Worm (Caenorhabditis elegans): Measurements from ENCODE around the gene T04H1.13.

T04H1.13 gene

DNA sequence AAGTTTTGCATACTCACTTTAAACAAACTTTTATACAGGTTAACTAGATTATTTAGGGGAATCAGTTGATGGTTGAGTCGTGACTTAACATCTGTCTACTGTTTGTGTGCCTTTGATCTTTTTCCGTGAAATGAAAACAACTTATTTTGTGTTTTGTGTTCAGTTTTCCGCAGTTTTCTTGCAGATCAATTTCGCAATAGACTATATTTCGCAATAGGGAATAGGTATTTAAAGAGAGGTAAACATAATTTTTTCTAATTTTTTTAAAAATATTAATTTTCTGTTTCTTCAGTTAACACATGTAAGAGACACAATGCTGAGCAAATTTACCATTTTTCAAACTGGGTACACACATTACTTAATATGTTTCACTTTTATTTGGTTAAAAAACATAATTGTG lies 16.5 kb upstream of the T04H1.13 start, which contains the start of gene tbb-6:
Gene tbb-6 (plus strand): TSS at position 155 of the 400 bp plus-strand sequence.
- no peak for TF ChIP-seq syd-9 (tag; optimal IDR thresholded peaks at IDR 0.05)
- no peak for TF ChIP-seq C38D4.7 (GFP tag; optimal IDR thresholded peaks at IDR 0.05)
- no peak for TF ChIP-seq hlh-6 (tag; optimal IDR thresholded peaks at IDR 0.05)
- TF ChIP-seq ceh-45 (GFP tag; IDR thresholded peaks at IDR 0.05), result no peak
- TF ChIP-seq sox-2 (GFP tag; IDR thresholded peaks at IDR 0.05), result no peak
- no peak for TF ChIP-seq lim-6 (tag; optimal IDR thresholded peaks at IDR 0.05)
- TF ChIP-seq ceh-14 (tag; optimal IDR thresholded peaks at IDR 0.05), result no peak
- no peak for TF ChIP-seq pros-1 (tag; optimal IDR thresholded peaks at IDR 0.05)
- no peak for TF ChIP-seq dmd-4 (tag; optimal IDR thresholded peaks at IDR 0.05; ENCODE audit: borderline replicate concordance)

ce11 chrV:12258922-12259321 lies 14.1 kb upstream of the T04H1.13 start, which contains the start of gene ugt-56:
ugt-56 (plus strand) TSS chrV:12258982.
- no peak for TF ChIP-seq hlh-30 (tag; optimal IDR thresholded peaks at IDR 0.05; ENCODE audit: insufficient read depth)
- no peak for TF ChIP-seq syd-9 (tag; optimal IDR thresholded peaks at IDR 0.05)
- no peak for TF ChIP-seq pqm-1 (tag; optimal IDR thresholded peaks at IDR 0.05)
- TF ChIP-seq ceh-9 (tag; optimal IDR thresholded peaks at IDR 0.05), result no peak
- no peak for TF ChIP-seq dve-1 (tag; optimal IDR thresholded peaks at IDR 0.05)
- no peak for TF ChIP-seq ceh-24 (tag; optimal IDR thresholded peaks at IDR 0.05)
- TF ChIP-seq ceh-18 (tag; optimal IDR thresholded peaks at IDR 0.05), result no peak
- TF ChIP-seq F13H6.1 (tag; optimal IDR thresholded peaks at IDR 0.05), result no peak
- no peak for TF ChIP-seq unc-86 (tag; optimal IDR thresholded peaks at IDR 0.05)
- no peak for TF ChIP-seq hlh-15 (tag; optimal IDR thresholded peaks at IDR 0.05)
- TF ChIP-seq sox-4 (tag; optimal IDR thresholded peaks at IDR 0.05), result no peak
- TF ChIP-seq ceh-19 (GFP tag; optimal IDR thresholded peaks at IDR 0.05), result no peak
- TF ChIP-seq pax-1 (tag; optimal IDR thresholded peaks at IDR 0.05), result no peak
- no peak for TF ChIP-seq K09A11.1 (tag; optimal IDR thresholded peaks at IDR 0.05; ENCODE audit: insufficient read depth)
- TF ChIP-seq K02D7.2 (tag; optimal IDR thresholded peaks at IDR 0.05), result no peak
- TF ChIP-seq ztf-16 (tag; optimal IDR thresholded peaks at IDR 0.05), result no peak

DNA sequence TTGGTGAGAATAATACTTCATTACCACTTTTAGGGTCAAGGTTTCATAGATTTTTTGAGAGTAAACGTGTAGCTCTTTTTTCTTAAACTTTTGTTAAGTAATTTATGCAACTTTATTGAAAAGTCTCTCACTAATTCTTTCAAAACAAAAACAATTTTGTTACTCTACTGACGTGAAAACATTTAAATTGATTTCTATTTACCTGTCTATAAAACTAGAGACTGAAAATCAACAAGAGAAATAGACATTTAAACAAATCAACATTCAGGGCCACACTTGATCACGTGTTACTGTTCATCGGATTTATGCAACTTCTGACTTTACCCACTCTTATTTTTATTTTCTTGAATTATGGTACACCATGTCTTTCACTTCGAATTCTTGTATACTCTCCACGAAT lies 11.6 kb upstream of the T04H1.13 start, which contains the start of gene ugt-55:
Gene ugt-55 (plus strand): TSS at position 301 of the 400 bp plus-strand sequence.
- TF ChIP-seq ceh-48 (tag; optimal IDR thresholded peaks at IDR 0.05) (no peak), fkh-6 (tag; optimal IDR thresholded peaks at IDR 0.05) (no peak), F13H6.1 (tag; optimal IDR thresholded peaks at IDR 0.05) (no peak), ceh-31 (tag; optimal IDR thresholded peaks at IDR 0.05) (no peak), C08G9.2 (tag; optimal IDR thresholded peaks at IDR 0.05) (no peak), Y22D7AL.16 (tag; optimal IDR thresholded peaks at IDR 0.05) (no peak), dmd-4 (tag; optimal IDR thresholded peaks at IDR 0.05; ENCODE audit: borderline replicate concordance) (no peak), pax-1 (tag; optimal IDR thresholded peaks at IDR 0.05) (no peak), syd-9 (tag; optimal IDR thresholded peaks at IDR 0.05) (no peak), zip-5 (tag; optimal IDR thresholded peaks at IDR 0.05) (no peak), pha-4 (tag; optimal IDR thresholded peaks at IDR 0.05) (no peak), ceh-14 (tag; optimal IDR thresholded peaks at IDR 0.05) (no peak), rnt-1 (tag; optimal IDR thresholded peaks at IDR 0.05) (no peak), ref-2 (tag; optimal IDR thresholded peaks at IDR 0.05) (no peak), unc-42 (tag; optimal IDR thresholded peaks at IDR 0.05) (no peak)

- TF ChIP-seq T23F11.4 (GFP tag; optimal IDR thresholded peaks at IDR 0.05), result no peak
- no peak for TF ChIP-seq pros-1 (tag; optimal IDR thresholded peaks at IDR 0.05)
- TF ChIP-seq ceh-24 (tag; optimal IDR thresholded peaks at IDR 0.05), result no peak
These were observed 10.5 kb upstream of the T04H1.13 start, which contains the start of gene T04H1.12 for ce11 chrV:12255343-12255742. T04H1.12 (plus strand) TSS chrV:12255643.

DNA sequence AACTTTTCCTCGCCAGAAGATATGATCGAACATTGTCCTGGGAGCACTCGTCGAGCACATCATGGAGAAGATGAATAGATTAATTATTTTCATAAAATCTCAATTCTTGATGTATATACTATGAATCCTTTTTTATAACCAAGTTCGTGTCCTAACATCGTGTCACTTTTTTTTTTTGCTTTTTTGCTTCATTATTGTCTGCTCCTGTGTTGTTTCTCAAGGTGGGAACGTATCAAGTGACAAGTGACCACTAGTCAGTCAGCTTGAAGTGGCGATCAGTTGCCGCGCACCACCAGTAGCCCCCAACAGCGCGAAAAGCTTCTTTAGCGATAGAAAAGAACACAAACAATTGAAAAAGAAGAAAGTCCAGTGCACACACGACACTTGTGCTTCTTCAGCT lies 7.4 kb upstream of the T04H1.13 start, which contains the start of gene lrx-1:
Gene lrx-1 (plus strand): TSS at position 301 of the 400 bp plus-strand sequence.
- TF ChIP-seq nhr-232 (tag; optimal IDR thresholded peaks at IDR 0.05) (no peak), nfya-1 (tag; optimal IDR thresholded peaks at IDR 0.05) (no peak), pat-9 (tag; optimal IDR thresholded peaks at IDR 0.05) (no peak), unc-86 (tag; optimal IDR thresholded peaks at IDR 0.05) (no peak)
